Worm (Caenorhabditis elegans) whole organism, midembryonic: Measurements from ENCODE around the gene srx-58.

Experiments
- T22C8.4 ChIP-seq: fragments of 200-800 bp; sonication (Bioruptor generic); IDR thresholded peaks from 2 replicates; pipeline ENCODE4 v1.3.6; 2022; ENCODE audit warnings: missing genetic modification characterization, missing compliant biosample characterization
- cog-1 ChIP-seq: sonication (generic microtip); optimal IDR thresholded peaks from 2 replicates; lab custom pipeline; 2016; ENCODE audit warnings: missing genetic modification characterization, missing compliant biosample characterization
- flt-1 ChIP-seq: fragments of 200-800 bp; sonication (Bioruptor generic); IDR thresholded peaks from 2 replicates; pipeline ENCODE4 v1.3.6; 2022; ENCODE audit warnings: missing genetic modification characterization, missing compliant biosample characterization
- klf-2 ChIP-seq: fragments of 200-800 bp; sonication (Bioruptor generic); conservative IDR thresholded peaks from 2 replicates; pipeline ENCODE4 v1.3.6; 2022; ENCODE audit warnings: missing genetic modification reagents, missing genetic modification characterization, missing compliant biosample characterization
- ref-1 ChIP-seq: fragments of 200-800 bp; sonication (Bioruptor generic); conservative IDR thresholded peaks from 2 replicates; pipeline ENCODE4 v1.3.6; 2022; ENCODE audit warnings: missing genetic modification reagents, missing genetic modification characterization, missing compliant biosample characterization
- tab-1 ChIP-seq: fragments of 200-800 bp; sonication (Bioruptor generic); IDR thresholded peaks from 2 replicates; pipeline ENCODE4 v1.3.6; 2022; ENCODE audit warnings: missing genetic modification characterization, missing compliant biosample characterization

- TF ChIP-seq klf-2 = no peak
- TF ChIP-seq tab-1 = no peak
- no peak for TF ChIP-seq flt-1 (GFP tag; lab: Robert Waterston, UW)
- no peak for TF ChIP-seq cog-1 (tag; lab: Kevin White, UChicago)
- no peak for TF ChIP-seq ref-1 (GFP tag; lab: Robert Waterston, UW)
- no peak for TF ChIP-seq T22C8.4 (GFP tag; lab: Robert Waterston, UW)
Measured at ce11 chrV:15309011-15309410, 43.5 kb upstream of the srx-58 start, which contains the start of gene srz-10.
